Worm (Caenorhabditis elegans): Measurements from ENCODE around the gene R02D5.4.
"Not testable (repeated sequence)": the region's sequence is repeated elsewhere in the genome, so short reads cannot be mapped to it uniquely, and the experiment has no call there.

ce11 chrV:14463087-14463486, 21.4 kb downstream of the R02D5.4 start, which contains the start of gene F08H9.3:
- TF ChIP-seq elt-1 (tag; optimal IDR thresholded peaks at IDR 0.05; ENCODE audit: borderline replicate concordance, insufficient read depth); unc-39 (tag; optimal IDR thresholded peaks at IDR 0.05); nhr-12 (tag; optimal IDR thresholded peaks at IDR 0.05); unc-62 (GFP tag; optimal IDR thresholded peaks at IDR 0.05); lsy-2 (tag; optimal IDR thresholded peaks at IDR 0.05); mep-1 (tag; optimal IDR thresholded peaks at IDR 0.05); nhr-28 (tag; optimal IDR thresholded peaks at IDR 0.05); lin-13 (tag; optimal IDR thresholded peaks at IDR 0.05); ztf-11 (tag; optimal IDR thresholded peaks at IDR 0.05); flh-1 (GFP tag; optimal IDR thresholded peaks at IDR 0.05); nhr-237 (tag; optimal IDR thresholded peaks at IDR 0.05); elt-3 (tag; optimal IDR thresholded peaks at IDR 0.05); pha-4 (tag; optimal IDR thresholded peaks at IDR 0.05); ceh-43 (GFP tag; optimal IDR thresholded peaks at IDR 0.05): not testable (repeated sequence)
